Fruit fly (Drosophila melanogaster): ENCODE results near the gene CG15306.

DNA sequence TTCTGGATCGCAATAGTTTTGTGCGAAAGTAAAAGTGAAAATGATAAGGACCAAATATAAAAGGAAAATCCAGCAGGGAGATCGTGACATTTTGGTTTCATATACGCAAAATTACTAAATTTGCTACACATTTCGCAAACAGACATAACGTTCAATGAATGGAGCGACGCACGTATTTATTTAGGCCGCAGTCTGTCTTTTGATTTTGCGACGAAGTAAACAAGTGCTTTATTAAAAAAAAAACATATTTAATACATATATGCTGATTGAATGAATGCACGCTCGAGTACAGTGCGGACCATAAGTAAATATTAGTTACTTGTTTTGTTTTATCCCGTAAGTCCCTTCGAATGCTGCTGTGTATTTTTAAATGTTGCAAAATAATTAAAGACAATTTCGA lies 35.8 kb upstream of the CG15306 start, which contains the start of gene CG32679:
- TF ChIP-seq tj (GFP tag; optimal IDR thresholded peaks at IDR 0.05) (no peak), Mnt (GFP tag; optimal IDR thresholded peaks at IDR 0.05) (no peak), CG7101 (tag; optimal IDR thresholded peaks at IDR 0.05) (no peak), CG5204 (GFP tag; optimal IDR thresholded peaks at IDR 0.05) (no peak), Hr96 (GFP tag; optimal IDR thresholded peaks at IDR 0.05) (no peak), Crg-1 (GFP tag; optimal IDR thresholded peaks at IDR 0.05) (no peak), CG11617 (GFP tag; optimal IDR thresholded peaks at IDR 0.05) (no peak), toe (GFP tag; optimal IDR thresholded peaks at IDR 0.05) (no peak), CG1620 (GFP tag; optimal IDR thresholded peaks at IDR 0.05) (no peak), cic (GFP tag; optimal IDR thresholded peaks at IDR 0.05) (no peak)

Data from whole organism, adult.